Fruit fly (Drosophila melanogaster) whole organism, embryonic: ENCODE measurements around the gene CG13126.

Source experiments
- CG12942 ChIP-seq: fragments of 200-800 bp; sonication (Bioruptor generic); optimal IDR thresholded peaks from 3 replicates; lab custom pipeline; 2016; ENCODE audit warnings: missing biosample characterization, missing genetic modification characterization
- CG17186 ChIP-seq: fragments of 200-800 bp; sonication (Bioruptor generic); optimal IDR thresholded peaks from 3 replicates; lab custom pipeline; 2017; ENCODE audit warnings: missing biosample characterization, missing genetic modification reagents, missing genetic modification characterization
- CG6175 ChIP-seq: fragments of 200-800 bp; sonication (Bioruptor generic); IDR thresholded peaks from 3 replicates; pipeline ENCODE4 v1.3.6; 2022; ENCODE audit warnings: missing biosample characterization, missing genetic modification characterization
- Fer2 ChIP-seq: fragments of 200-800 bp; sonication (Bioruptor generic); optimal IDR thresholded peaks from 2 replicates; lab custom pipeline; 2018; ENCODE audit warnings: missing biosample characterization, mild to moderate bottlenecking, missing genetic modification characterization, moderate library complexity
- H2.0 ChIP-seq: fragments of 200-800 bp; sonication (Bioruptor generic); IDR thresholded peaks from 2 replicates; pipeline ENCODE4 v1.3.6; 2022; ENCODE audit warnings: missing biosample characterization, missing genetic modification characterization
- Nf-YA ChIP-seq: fragments of 200-800 bp; sonication (Bioruptor generic); IDR thresholded peaks from 2 replicates; pipeline ENCODE4 v1.3.6; 2022; ENCODE audit warnings: missing biosample characterization, missing genetic modification characterization
- Six4 ChIP-seq: fragments of 200-800 bp; sonication (Bioruptor generic); optimal IDR thresholded peaks from 2 replicates; lab custom pipeline; 2016; ENCODE audit warnings: missing biosample characterization, missing genetic modification characterization
- vnd ChIP-seq: fragments of 200-800 bp; sonication (Bioruptor generic); IDR thresholded peaks from 3 replicates; pipeline ENCODE4 v1.3.6; 2022; ENCODE audit warnings: missing biosample characterization, missing genetic modification characterization; ENCODE audit not compliant: partially characterized antibody

- TF ChIP-seq Fer2 (peak; percentile 86), CG6175 (peak; percentile 79), Nf-YA (GFP tag; lab: Robert Waterston, UW) (peak; percentile 72), vnd (GFP tag; lab: Robert Waterston, UW) (peak; percentile 81), CG17186 (GFP tag; lab: Kevin White, UChicago) (peak; percentile 89), H2.0 (GFP tag; lab: Robert Waterston, UW) (peak; percentile 48; the same call in 1 of the 2 replicates), CG12942 (peak; percentile 69), Six4 (peak; percentile 62)
Observed at dm6 chr2L:9966983-9967737, 13.2 kb upstream of the CG13126 start, which contains the start of the genes Dref and RpL13.
